Worm (Caenorhabditis elegans) whole organism, late embryonic: ENCODE data around the gene algn-1.

Experiments
- C08G9.2 ChIP-seq: sonication (generic microtip); optimal IDR thresholded peaks from 2 replicates; lab custom pipeline; 2016; ENCODE audit warnings: mild to moderate bottlenecking, missing genetic modification characterization, moderate library complexity, missing compliant biosample characterization
- C38D4.7 ChIP-seq: fragments of 200-800 bp; sonication (Bioruptor generic); optimal IDR thresholded peaks from 2 replicates; lab custom pipeline; 2018; ENCODE audit warnings: mild to moderate bottlenecking, missing genetic modification characterization, moderate library complexity, missing compliant biosample characterization
- F13H6.1 ChIP-seq: sonication (generic microtip); optimal IDR thresholded peaks from 2 replicates; lab custom pipeline; 2016; ENCODE audit warnings: missing genetic modification characterization, missing compliant biosample characterization
- K02D7.2 ChIP-seq: sonication (generic microtip); optimal IDR thresholded peaks from 2 replicates; lab custom pipeline; 2017; ENCODE audit warnings: mild to moderate bottlenecking, missing genetic modification characterization, missing compliant biosample characterization
- T23F11.4 ChIP-seq: fragments of 200-800 bp; sonication (Bioruptor generic); optimal IDR thresholded peaks from 2 replicates; lab custom pipeline; 2018; ENCODE audit warnings: mild to moderate bottlenecking, missing genetic modification characterization, missing compliant biosample characterization
- ama-1 ChIP-seq: fragments of 150-350 bp; optimal IDR thresholded peaks from 2 replicates; lab custom pipeline; 2014
- ceh-18 ChIP-seq: sonication (generic microtip); optimal IDR thresholded peaks from 2 replicates; lab custom pipeline; 2016; ENCODE audit warnings: missing genetic modification characterization, missing compliant biosample characterization
- ceh-19 ChIP-seq: fragments of 200-800 bp; sonication (Bioruptor generic); optimal IDR thresholded peaks from 2 replicates; lab custom pipeline; 2018; ENCODE audit warnings: mild to moderate bottlenecking, missing genetic modification characterization, missing compliant biosample characterization
- ceh-22 ChIP-seq: sonication (generic microtip); optimal IDR thresholded peaks from 2 replicates; lab custom pipeline; 2017; ENCODE audit warnings: missing biosample characterization, missing genetic modification characterization
- ceh-30 ChIP-seq: fragments of 150-350 bp; optimal IDR thresholded peaks from 2 replicates; lab custom pipeline; 2014; ENCODE audit warnings: missing biosample characterization, missing genetic modification characterization
- ceh-34 ChIP-seq: sonication (generic microtip); optimal IDR thresholded peaks from 2 replicates; lab custom pipeline; 2016; ENCODE audit warnings: mild to moderate bottlenecking, missing genetic modification characterization, missing compliant biosample characterization
- ceh-45 ChIP-seq: fragments of 200-800 bp; sonication (Bioruptor generic); IDR thresholded peaks from 2 replicates; pipeline ENCODE4 v1.3.6; 2022; ENCODE audit warnings: missing genetic modification reagents, missing genetic modification characterization, missing compliant biosample characterization
- che-1 ChIP-seq: sonication (generic microtip); optimal IDR thresholded peaks from 2 replicates; lab custom pipeline; 2016; ENCODE audit warnings: mild to moderate bottlenecking, missing genetic modification characterization, missing compliant biosample characterization
- dmd-4 ChIP-seq: sonication (generic microtip); optimal IDR thresholded peaks from 2 replicates; lab custom pipeline; 2016; ENCODE audit warnings: borderline replicate concordance, missing genetic modification characterization, missing compliant biosample characterization
- dve-1 ChIP-seq: sonication (generic microtip); optimal IDR thresholded peaks from 2 replicates; lab custom pipeline; 2017; ENCODE audit warnings: antibody characterized with exemption, mild to moderate bottlenecking, missing genetic modification characterization, missing compliant biosample characterization
- elt-2 ChIP-seq: sonication (generic microtip); optimal IDR thresholded peaks from 2 replicates; lab custom pipeline; 2016; ENCODE audit warnings: missing genetic modification reagents, missing genetic modification characterization, missing compliant biosample characterization
- eyg-1 ChIP-seq: sonication (generic microtip); optimal IDR thresholded peaks from 2 replicates; lab custom pipeline; 2016; ENCODE audit warnings: missing genotype, missing genetic modification characterization, missing compliant biosample characterization
- fkh-10 ChIP-seq: fragments of 150-350 bp; optimal IDR thresholded peaks from 2 replicates; lab custom pipeline; 2014; ENCODE audit warnings: missing biosample characterization, missing genetic modification reagents, missing genetic modification characterization
- fkh-6 ChIP-seq: sonication (generic microtip); optimal IDR thresholded peaks from 2 replicates; lab custom pipeline; 2016; ENCODE audit warnings: missing genetic modification characterization, missing compliant biosample characterization
- gmeb-2 ChIP-seq: sonication (generic microtip); optimal IDR thresholded peaks from 2 replicates; lab custom pipeline; 2016; ENCODE audit warnings: missing genetic modification characterization, inconsistent platforms, missing compliant biosample characterization
- hlh-13 ChIP-seq: fragments of 200-800 bp; sonication (Bioruptor generic); optimal IDR thresholded peaks from 2 replicates; lab custom pipeline; 2018; ENCODE audit warnings: mild to moderate bottlenecking, missing genetic modification characterization, missing compliant biosample characterization
- nfya-1 ChIP-seq: sonication (generic microtip); optimal IDR thresholded peaks from 2 replicates; lab custom pipeline; 2017; ENCODE audit warnings: missing genetic modification characterization, mild to moderate bottlenecking, missing compliant biosample characterization, antibody characterized with exemption, moderate library complexity
- nhr-11 ChIP-seq: fragments of 150-350 bp; optimal IDR thresholded peaks from 2 replicates; lab custom pipeline; 2014; ENCODE audit warnings: missing biosample characterization, missing genetic modification characterization
- nhr-232 ChIP-seq: sonication (generic microtip); optimal IDR thresholded peaks from 2 replicates; lab custom pipeline; 2016; ENCODE audit warnings: missing genetic modification characterization, missing compliant biosample characterization
- odd-2 ChIP-seq: sonication (generic microtip); optimal IDR thresholded peaks from 2 replicates; lab custom pipeline; 2017; ENCODE audit warnings: antibody characterized with exemption, mild to moderate bottlenecking, missing genetic modification characterization, missing compliant biosample characterization
- pha-2 ChIP-seq: sonication (generic microtip); optimal IDR thresholded peaks from 2 replicates; lab custom pipeline; 2017; ENCODE audit warnings: mild to moderate bottlenecking, missing genetic modification characterization, missing compliant biosample characterization
- syd-9 ChIP-seq: sonication (generic microtip); optimal IDR thresholded peaks from 2 replicates; lab custom pipeline; 2016; ENCODE audit warnings: mild to moderate bottlenecking, missing genetic modification characterization, moderate library complexity, missing compliant biosample characterization
- tbx-2 ChIP-seq: sonication (generic microtip); optimal IDR thresholded peaks from 2 replicates; lab custom pipeline; 2016; ENCODE audit warnings: missing genetic modification characterization, missing compliant biosample characterization
- tbx-7 ChIP-seq: sonication (generic microtip); optimal IDR thresholded peaks from 2 replicates; lab custom pipeline; 2016; ENCODE audit warnings: missing genotype, missing genetic modification characterization, missing compliant biosample characterization
- ttx-3 ChIP-seq: sonication (generic microtip); optimal IDR thresholded peaks from 2 replicates; lab custom pipeline; 2016; ENCODE audit warnings: missing genetic modification reagents, missing genetic modification characterization, missing compliant biosample characterization
- unc-42 ChIP-seq: sonication (generic microtip); optimal IDR thresholded peaks from 2 replicates; lab custom pipeline; 2016; ENCODE audit warnings: missing genotype, missing genetic modification characterization, missing compliant biosample characterization

Gene algn-1

ce11 chrIII:6495191-6495723, 35.3 kb downstream of the algn-1 start, which contains the start of gene F23F12.13:
F23F12.13 (plus strand) TSS chrIII:6495673.
- TF ChIP-seq tbx-7 (tag; lab: Kevin White, UChicago) = no peak
- no peak for TF ChIP-seq F13H6.1
- peak; percentile 69 for TF ChIP-seq elt-2 (tag; lab: Kevin White, UChicago)
- TF ChIP-seq fkh-6 (tag; lab: Kevin White, UChicago) = no peak
- no peak for TF ChIP-seq C38D4.7 (GFP tag; lab: Kevin White, UChicago)
- no peak for TF ChIP-seq ttx-3 (tag; lab: Kevin White, UChicago)
- TF ChIP-seq odd-2 (tag; lab: Kevin White, UChicago) = no peak

- no peak for TF ChIP-seq fkh-6 (tag; lab: Kevin White, UChicago)
- TF ChIP-seq ceh-45 = no peak
- TF ChIP-seq che-1 (tag; lab: Kevin White, UChicago) = no peak
- TF ChIP-seq ceh-30 (tag; lab: Kevin White, UChicago) = no peak
- no peak for TF ChIP-seq ceh-18 (tag; lab: Kevin White, UChicago)
- TF ChIP-seq T23F11.4 (GFP tag; lab: Kevin White, UChicago) = no peak
- no peak for TF ChIP-seq unc-42 (tag; lab: Kevin White, UChicago)
- TF ChIP-seq nhr-232 = no peak
- no peak for TF ChIP-seq tbx-2 (tag; lab: Kevin White, UChicago)
- no peak for TF ChIP-seq elt-2 (tag; lab: Kevin White, UChicago)
- TF ChIP-seq K02D7.2 (tag; lab: Kevin White, UChicago) = no peak
- TF ChIP-seq fkh-10 (GFP tag; lab: Kevin White, UChicago) = no peak
- no peak for TF ChIP-seq ttx-3 (tag; lab: Kevin White, UChicago)
- TF ChIP-seq ceh-34 (tag; lab: Kevin White, UChicago) = no peak
- no peak for TF ChIP-seq syd-9
- TF ChIP-seq dmd-4 = no peak
- no peak for TF ChIP-seq pha-2 (tag; lab: Kevin White, UChicago)
Measured at ce11 chrIII:6498176-6498575, 38.3 kb downstream of the algn-1 start, which contains the start of gene sdz-15. sdz-15 (plus strand) TSS chrIII:6498476.

- no peak for TF ChIP-seq dve-1 (tag; lab: Kevin White, UChicago)
- TF ChIP-seq C38D4.7 (GFP tag; lab: Kevin White, UChicago) = no peak
- no peak for TF ChIP-seq fkh-10 (GFP tag; lab: Kevin White, UChicago)
- TF ChIP-seq gmeb-2 = no peak
- no peak for TF ChIP-seq nhr-11
- TF ChIP-seq ama-1 = no peak
- TF ChIP-seq hlh-13 (GFP tag; lab: Kevin White, UChicago) = no peak
- no peak for TF ChIP-seq dmd-4
- TF ChIP-seq che-1 (tag; lab: Kevin White, UChicago) = no peak
- TF ChIP-seq, all 69 proteins: peak for 0
Measured at ce11 chrIII:6499102-6499501, 39.2 kb downstream of the algn-1 start.

ce11 chrIII:6500032-6500564, 40.2 kb downstream of the algn-1 start, which contains the start of gene F23F12.3:
F23F12.3 (plus strand) TSS chrIII:6500514.
- TF ChIP-seq F13H6.1 (no peak), dmd-4 (no peak), nfya-1 (tag; lab: Kevin White, UChicago) (peak; percentile 43), eyg-1 (tag; lab: Kevin White, UChicago) (no peak)

- TF ChIP-seq tbx-7 (tag; lab: Kevin White, UChicago) (no peak), C38D4.7 (GFP tag; lab: Kevin White, UChicago) (no peak), che-1 (tag; lab: Kevin White, UChicago) (no peak), ceh-19 (GFP tag; lab: Kevin White, UChicago) (no peak), dmd-4 (no peak), syd-9 (no peak), C08G9.2 (no peak), ceh-22 (tag; lab: Kevin White, UChicago) (no peak), nhr-11 (no peak)
Measured at ce11 chrIII:6507832-6508231, 47.9 kb downstream of the algn-1 start, which contains the start of gene F23F12.12. F23F12.12 (plus strand) TSS chrIII:6508132.
